Fruit fly (Drosophila melanogaster) whole organism, embryonic: ENCODE data around the gene CG4074.

Experiments used
- Atf6 ChIP-seq: fragments of 200-800 bp; sonication (Bioruptor generic); IDR thresholded peaks from 2 replicates; pipeline ENCODE4 v1.3.6; 2022; ENCODE audit warnings: missing biosample characterization, missing genetic modification characterization
- Bteb2 ChIP-seq: fragments of 200-800 bp; sonication (Bioruptor generic); optimal IDR thresholded peaks from 2 replicates; lab custom pipeline; 2016; ENCODE audit warnings: missing biosample characterization, missing genetic modification characterization
- CG11504 ChIP-seq: fragments of 200-800 bp; sonication (Bioruptor generic); optimal IDR thresholded peaks from 3 replicates; lab custom pipeline; 2019; ENCODE audit warnings: missing biosample characterization, mild to moderate bottlenecking, missing genetic modification characterization, moderate library complexity
- CG12071 ChIP-seq: fragments of 200-800 bp; sonication (Bioruptor generic); optimal IDR thresholded peaks from 3 replicates; lab custom pipeline; 2018; ENCODE audit warnings: missing biosample characterization, mild to moderate bottlenecking, missing genetic modification characterization
- CG12104 ChIP-seq: fragments of 200-800 bp; sonication (Bioruptor generic); optimal IDR thresholded peaks from 3 replicates; lab custom pipeline; 2016; ENCODE audit warnings: missing biosample characterization, missing genetic modification characterization
- CG13775 ChIP-seq: fragments of 200-800 bp; sonication (Bioruptor generic); optimal IDR thresholded peaks from 3 replicates; lab custom pipeline; 2017; ENCODE audit warnings: missing biosample characterization, mild to moderate bottlenecking, missing genetic modification characterization
- CG16863 ChIP-seq: fragments of 200-800 bp; sonication (Bioruptor generic); optimal IDR thresholded peaks from 3 replicates; lab custom pipeline; 2016; ENCODE audit warnings: missing biosample characterization, missing genetic modification characterization
- CG2129 ChIP-seq: fragments of 200-800 bp; sonication (Bioruptor generic); IDR thresholded peaks from 2 replicates; pipeline ENCODE4 v1.3.6; 2022; ENCODE audit warnings: missing biosample characterization, missing genetic modification characterization; ENCODE audit not compliant: partially characterized antibody
- CG2199 ChIP-seq: fragments of 200-800 bp; sonication (Bioruptor generic); IDR thresholded peaks from 3 replicates; pipeline ENCODE4 v1.3.6; 2022; ENCODE audit warnings: missing biosample characterization, missing genetic modification characterization
- CG2712 ChIP-seq: fragments of 200-800 bp; optimal IDR thresholded peaks from 3 replicates; lab custom pipeline; 2019; ENCODE audit warnings: missing biosample characterization, mild to moderate bottlenecking, missing genetic modification characterization, moderate library complexity
- CG30403 ChIP-seq: fragments of 200-800 bp; sonication (Bioruptor generic); optimal IDR thresholded peaks from 3 replicates; lab custom pipeline; 2016; ENCODE audit warnings: missing biosample characterization, missing genetic modification characterization
- CG3847 ChIP-seq: fragments of 200-800 bp; sonication (Bioruptor generic); IDR thresholded peaks from 2 replicates; pipeline ENCODE4 v1.3.6; 2022; ENCODE audit warnings: missing biosample characterization, missing genetic modification characterization
- CG42726 ChIP-seq: fragments of 200-800 bp; sonication (Bioruptor generic); IDR thresholded peaks from 2 replicates; pipeline ENCODE4 v1.3.6; 2022; ENCODE audit warnings: missing biosample characterization, missing genetic modification characterization; ENCODE audit not compliant: partially characterized antibody
- CG4617 ChIP-seq: fragments of 200-800 bp; sonication (Bioruptor generic); optimal IDR thresholded peaks from 3 replicates; lab custom pipeline; 2016; ENCODE audit warnings: missing biosample characterization, missing genetic modification characterization, borderline replicate concordance
- CG4730 ChIP-seq: fragments of 200-800 bp; sonication (Bioruptor generic); IDR thresholded peaks from 2 replicates; pipeline ENCODE4 v1.3.6; 2022; ENCODE audit warnings: missing biosample characterization, missing genetic modification characterization
- CG7928 ChIP-seq: fragments of 200-800 bp; sonication (Bioruptor generic); optimal IDR thresholded peaks from 2 replicates; lab custom pipeline; 2017; ENCODE audit warnings: missing biosample characterization, mild to moderate bottlenecking, missing genetic modification characterization
- CG7963 ChIP-seq: fragments of 200-800 bp; sonication (Bioruptor generic); IDR thresholded peaks from 3 replicates; pipeline ENCODE4 v1.3.6; 2022; ENCODE audit warnings: missing biosample characterization, missing genetic modification characterization; ENCODE audit not compliant: partially characterized antibody
- CG9215 ChIP-seq: fragments of 200-800 bp; sonication (Bioruptor generic); IDR thresholded peaks from 2 replicates; pipeline ENCODE4 v1.3.6; 2022; ENCODE audit warnings: missing biosample characterization, missing genetic modification characterization
- D19A ChIP-seq: fragments of 200-800 bp; optimal IDR thresholded peaks from 3 replicates; lab custom pipeline; 2019; ENCODE audit warnings: missing biosample characterization, mild to moderate bottlenecking, missing genetic modification characterization, moderate library complexity
- D19B ChIP-seq: fragments of 200-800 bp; sonication (Bioruptor generic); optimal IDR thresholded peaks from 2 replicates; lab custom pipeline; 2017; ENCODE audit warnings: missing biosample characterization, mild to moderate bottlenecking, missing genetic modification characterization
- E2f1 ChIP-seq: fragments of 200-800 bp; sonication (Bioruptor generic); IDR thresholded peaks from 2 replicates; pipeline ENCODE4 v1.3.6; 2022; ENCODE audit warnings: missing biosample characterization, missing genetic modification characterization
- Ets97D ChIP-seq: fragments of 200-800 bp; sonication (Bioruptor generic); optimal IDR thresholded peaks from 3 replicates; lab custom pipeline; 2016; ENCODE audit warnings: missing biosample characterization, missing genetic modification characterization
- Fer2 ChIP-seq: fragments of 200-800 bp; sonication (Bioruptor generic); optimal IDR thresholded peaks from 2 replicates; lab custom pipeline; 2018; ENCODE audit warnings: missing biosample characterization, mild to moderate bottlenecking, missing genetic modification characterization, moderate library complexity
- Jarid2 ChIP-seq: fragments of 200-800 bp; sonication (Bioruptor generic); optimal IDR thresholded peaks from 3 replicates; lab custom pipeline; 2017; ENCODE audit warnings: mild to moderate bottlenecking, missing biosample characterization, missing genetic modification reagents, missing genetic modification characterization
- Sin3A ChIP-seq: fragments of >200 bp; optimal IDR thresholded peaks from 2 replicates; lab custom pipeline; 2018
- Six4 ChIP-seq: fragments of 200-800 bp; sonication (Bioruptor generic); optimal IDR thresholded peaks from 2 replicates; lab custom pipeline; 2016; ENCODE audit warnings: missing biosample characterization, missing genetic modification characterization
- Sox100B ChIP-seq: fragments of 200-800 bp; sonication (Bioruptor generic); optimal IDR thresholded peaks from 3 replicates; lab custom pipeline; 2018; ENCODE audit warnings: missing biosample characterization, mild to moderate bottlenecking, missing genetic modification characterization
- Sry-δ ChIP-seq: fragments of 200-800 bp; sonication (Bioruptor generic); optimal IDR thresholded peaks from 2 replicates; lab custom pipeline; 2016; ENCODE audit warnings: missing biosample characterization, missing genetic modification characterization
- Ssrp ChIP-seq: fragments of 200-800 bp; sonication (Bioruptor generic); optimal IDR thresholded peaks from 2 replicates; lab custom pipeline; 2018; ENCODE audit warnings: missing biosample characterization, mild to moderate bottlenecking, missing genetic modification characterization, moderate library complexity
- ab ChIP-seq: fragments of 200-800 bp; sonication (Bioruptor generic); optimal IDR thresholded peaks from 2 replicates; lab custom pipeline; 2016; ENCODE audit warnings: missing biosample characterization, missing genetic modification characterization
- chm ChIP-seq: fragments of 200-800 bp; sonication (Bioruptor generic); IDR thresholded peaks from 2 replicates; pipeline ENCODE4 v1.3.6; 2022; ENCODE audit warnings: missing biosample characterization, missing genetic modification characterization
- chn ChIP-seq: fragments of 200-800 bp; sonication (Bioruptor generic); optimal IDR thresholded peaks from 2 replicates; lab custom pipeline; 2016; ENCODE audit warnings: missing biosample characterization, missing genetic modification characterization
- corto ChIP-seq: fragments of 200-800 bp; sonication (Bioruptor generic); optimal IDR thresholded peaks from 2 replicates; lab custom pipeline; 2016; ENCODE audit warnings: missing biosample characterization, mild to moderate bottlenecking, missing genetic modification characterization, moderate library complexity
- croc ChIP-seq: fragments of 200-800 bp; sonication (Bioruptor generic); conservative IDR thresholded peaks from 3 replicates; pipeline ENCODE4 v1.3.6; 2022; ENCODE audit warnings: missing biosample characterization, missing genetic modification characterization
- cwo ChIP-seq: fragments of 200-800 bp; sonication (Bioruptor generic); optimal IDR thresholded peaks from 3 replicates; lab custom pipeline; 2017; ENCODE audit warnings: missing biosample characterization, missing genetic modification characterization, mild to moderate bottlenecking, moderate library complexity, missing genetic modification reagents
- exex ChIP-seq: fragments of 200-800 bp; sonication (Bioruptor generic); optimal IDR thresholded peaks from 4 replicates; lab custom pipeline; 2018; ENCODE audit warnings: missing biosample characterization, mild to moderate bottlenecking, missing genetic modification characterization, moderate library complexity
- hb ChIP-seq: fragments of 200-800 bp; sonication (Bioruptor generic); IDR thresholded peaks from 3 replicates; pipeline ENCODE4 v1.3.6; 2022; ENCODE audit warnings: missing biosample characterization, missing genetic modification characterization; ENCODE audit not compliant: partially characterized antibody
- knrl ChIP-seq: fragments of 200-800 bp; sonication (Bioruptor generic); IDR thresholded peaks from 3 replicates; pipeline ENCODE4 v1.3.6; 2022; ENCODE audit warnings: missing biosample characterization, missing genetic modification characterization; ENCODE audit not compliant: partially characterized antibody
- lbe ChIP-seq: fragments of 200-800 bp; sonication (Bioruptor generic); optimal IDR thresholded peaks from 2 replicates; lab custom pipeline; 2016; ENCODE audit warnings: missing biosample characterization, mild to moderate bottlenecking, missing genetic modification characterization
- mam ChIP-seq: fragments of 200-800 bp; sonication (Bioruptor generic); optimal IDR thresholded peaks from 3 replicates; lab custom pipeline; 2016; ENCODE audit warnings: missing biosample characterization, missing genetic modification characterization
- mirr ChIP-seq: fragments of 200-800 bp; sonication (Bioruptor generic); optimal IDR thresholded peaks from 3 replicates; lab custom pipeline; 2018; ENCODE audit warnings: missing biosample characterization, mild to moderate bottlenecking, missing genetic modification characterization
- org-1 ChIP-seq: fragments of 200-800 bp; sonication (Bioruptor generic); optimal IDR thresholded peaks from 2 replicates; lab custom pipeline; 2017; ENCODE audit warnings: missing biosample characterization, missing genetic modification characterization
- stwl ChIP-seq: fragments of 200-800 bp; sonication (Bioruptor generic); optimal IDR thresholded peaks from 3 replicates; lab custom pipeline; 2018; ENCODE audit warnings: missing biosample characterization, mild to moderate bottlenecking, missing genetic modification characterization, moderate library complexity
- tin ChIP-seq: fragments of 200-800 bp; sonication (Bioruptor generic); optimal IDR thresholded peaks from 3 replicates; lab custom pipeline; 2016; ENCODE audit warnings: missing biosample characterization, missing genetic modification characterization
- toy ChIP-seq: fragments of 200-800 bp; sonication (Bioruptor generic); IDR thresholded peaks from 2 replicates; pipeline ENCODE4 v1.3.6; 2022; ENCODE audit warnings: missing biosample characterization, missing genetic modification characterization
- tx ChIP-seq: fragments of 200-800 bp; sonication (Bioruptor generic); optimal IDR thresholded peaks from 2 replicates; lab custom pipeline; 2016; ENCODE audit warnings: missing biosample characterization, missing genetic modification characterization
- vfl ChIP-seq: fragments of 200-800 bp; sonication (Bioruptor generic); optimal IDR thresholded peaks from 2 replicates; lab custom pipeline; 2016; ENCODE audit warnings: missing biosample characterization, missing genetic modification characterization
- vnd ChIP-seq: fragments of 200-800 bp; sonication (Bioruptor generic); IDR thresholded peaks from 3 replicates; pipeline ENCODE4 v1.3.6; 2022; ENCODE audit warnings: missing biosample characterization, missing genetic modification characterization; ENCODE audit not compliant: partially characterized antibody

Gene CG4074

DNA sequence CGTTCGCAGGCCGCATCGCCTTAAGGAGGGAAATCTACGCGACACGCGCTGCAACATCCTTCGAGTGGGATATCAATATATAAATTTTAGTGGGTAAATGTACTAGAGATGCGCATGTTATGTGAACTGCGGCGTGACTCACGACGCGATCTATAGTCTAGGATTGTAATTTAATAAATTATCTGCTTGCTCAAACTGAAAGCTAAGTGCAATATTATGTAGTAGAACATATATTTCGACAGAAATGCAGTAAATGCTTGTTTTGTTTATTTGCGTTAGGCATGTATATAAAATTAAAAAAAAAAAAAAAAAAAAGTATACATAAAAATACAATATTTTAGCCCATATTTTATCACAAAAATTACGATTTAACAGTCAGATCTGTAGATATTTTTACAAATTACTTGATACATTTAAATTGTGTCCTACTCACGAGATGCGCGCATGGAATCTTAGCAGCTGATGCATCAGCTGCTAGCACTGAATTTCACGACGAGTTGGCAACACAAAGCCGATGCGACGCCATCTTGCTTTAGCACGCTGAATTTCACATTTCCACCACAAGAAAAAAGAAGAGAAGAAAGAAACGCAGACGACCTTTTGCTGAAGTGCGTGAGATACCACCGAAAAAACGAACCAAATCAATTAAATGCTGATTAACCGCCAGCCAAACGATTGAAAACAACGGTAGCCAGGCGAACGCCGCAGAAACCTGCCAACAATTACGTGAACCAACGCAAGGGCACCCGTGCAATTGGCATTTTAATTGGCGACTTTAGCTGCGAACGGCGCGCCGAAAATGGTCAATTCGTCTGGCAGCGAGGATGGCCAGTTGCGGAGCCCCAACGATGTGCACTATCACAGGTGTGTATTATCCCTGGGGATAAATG, 1.9 kb upstream of the CG4074 start, which contains the start of the genes CG4042 and Pitslre (continued):
- TF ChIP-seq tin (GFP tag; lab: Kevin White, UChicago) = peak; percentile 63
- peak; percentile 38 for TF ChIP-seq CG12104 (GFP tag; lab: Kevin White, UChicago)
- peak; percentile 29 for TF ChIP-seq chn (GFP tag; lab: Kevin White, UChicago)
- TF ChIP-seq lbe (GFP tag; lab: Kevin White, UChicago) = peak; percentile 69
- TF ChIP-seq Jarid2 (GFP tag; lab: Kevin White, UChicago) = no peak
- TF ChIP-seq CG2712 = peak; percentile 60
- TF ChIP-seq E2f1 (GFP tag; lab: Robert Waterston, UW) = peak; percentile 34; the same call in 1 of the 2 replicates
- no peak for TF ChIP-seq CG7928 (GFP tag; lab: Kevin White, UChicago)
- no peak for TF ChIP-seq exex (tag; lab: Kevin White, UChicago)
- peak; percentile 2 for TF ChIP-seq vfl
- TF ChIP-seq Six4 = peak; percentile 18
- TF ChIP-seq stwl = peak; percentile 6
- peak; percentile 41 for TF ChIP-seq CG9215
- peak; percentile 56 for TF ChIP-seq CG4617 (GFP tag; lab: Kevin White, UChicago)
- TF ChIP-seq Sox100B (GFP tag; lab: Kevin White, UChicago) = peak; percentile 59
- no peak for TF ChIP-seq Bteb2 (GFP tag; lab: Kevin White, UChicago)
- peak; percentile 53 for TF ChIP-seq mam (GFP tag; lab: Kevin White, UChicago)
- TF ChIP-seq Sin3A (lab: Kevin White, UChicago) = peak; percentile 52
- no peak for TF ChIP-seq croc (GFP tag; lab: Robert Waterston, UW)
- no peak for TF ChIP-seq tx (GFP tag; lab: Kevin White, UChicago)
- TF ChIP-seq org-1 (GFP tag; lab: Kevin White, UChicago) = no peak
- TF ChIP-seq cwo (GFP tag; lab: Kevin White, UChicago) = peak; percentile 7
- peak; percentile 72 for TF ChIP-seq CG2129 (GFP tag; lab: Robert Waterston, UW)
- peak; percentile 20 for TF ChIP-seq corto (GFP tag; lab: Kevin White, UChicago)
- no peak for TF ChIP-seq mirr
- TF ChIP-seq ab = no peak
- TF ChIP-seq CG42726 = 0 out of 2 replicates have a peak, but pooled peaks have one; percentile 30
- TF ChIP-seq Sry-δ (GFP tag; lab: Kevin White, UChicago) = peak; percentile 55
- peak; percentile 76 for TF ChIP-seq CG30403 (GFP tag; lab: Kevin White, UChicago)
- peak; percentile 23 for TF ChIP-seq Ssrp
- no peak for TF ChIP-seq Fer2 (tag; lab: Kevin White, UChicago)
- no peak for TF ChIP-seq chm (GFP tag; lab: Robert Waterston, UW)
- peak; percentile 37 for TF ChIP-seq D19A (tag; lab: Kevin White, UChicago)
- TF ChIP-seq CG3847 = peak; percentile 33
- no peak for TF ChIP-seq CG2199 (GFP tag; lab: Robert Waterston, UW)
- peak; percentile 48 for TF ChIP-seq Ets97D (GFP tag; lab: Kevin White, UChicago)
- TF ChIP-seq CG4730 (GFP tag; lab: Robert Waterston, UW) = 0 out of 2 replicates have a peak, but pooled peaks have one; percentile 6
- TF ChIP-seq CG7963 (GFP tag; lab: Robert Waterston, UW) = 0 out of 3 replicates have a peak, but pooled peaks have one; percentile 8
- peak; percentile 25 for TF ChIP-seq D19B (GFP tag; lab: Kevin White, UChicago)
- TF ChIP-seq knrl (GFP tag; lab: Robert Waterston, UW) = peak; percentile 74; the same call in 2 of the 3 replicates
- TF ChIP-seq Atf6 (GFP tag; lab: Robert Waterston, UW) = 0 out of 2 replicates have a peak, but pooled peaks have one; percentile 36
- TF ChIP-seq CG12071 (GFP tag; lab: Kevin White, UChicago) = no peak
- no peak for TF ChIP-seq toy (GFP tag; lab: Robert Waterston, UW)
- peak; percentile 54; the same call in 1 of the 3 replicates for TF ChIP-seq hb (GFP tag; lab: Robert Waterston, UW)
- peak; percentile 61 for TF ChIP-seq vnd (GFP tag; lab: Robert Waterston, UW)
- no peak for TF ChIP-seq CG16863 (GFP tag; lab: Kevin White, UChicago)
- TF ChIP-seq CG13775 (GFP tag; lab: Kevin White, UChicago) = peak; percentile 45
- TF ChIP-seq CG11504 (tag; lab: Kevin White, UChicago) = peak; percentile 41
